Worm (Caenorhabditis elegans) whole organism, L4 larva: Measurements from ENCODE around the gene F43G6.7.

Experiments used
- ceh-32 ChIP-seq: sonication (generic microtip); optimal IDR thresholded peaks from 2 replicates; lab custom pipeline; 2016; ENCODE audit warnings: mild to moderate bottlenecking, missing genetic modification characterization, missing compliant biosample characterization; ENCODE audit not compliant: poor library complexity
- ceh-82 ChIP-seq: sonication (generic microtip); optimal IDR thresholded peaks from 2 replicates; lab custom pipeline; 2017; ENCODE audit warnings: missing biosample characterization, missing genetic modification characterization
- hlh-30 ChIP-seq: sonication (generic microtip); optimal IDR thresholded peaks from 2 replicates; lab custom pipeline; 2017; ENCODE audit warnings: antibody characterized with exemption, mild to moderate bottlenecking, missing genetic modification characterization, missing compliant biosample characterization; ENCODE audit not compliant: insufficient read depth
- mdl-1 ChIP-seq, 2 experiments: fragments of 150-350 bp in 1 of 2; sonication (generic microtip) in 1 of 2; optimal IDR thresholded peaks; 2 replicates each; lab custom pipeline; 2014 to 2017; ENCODE audit warnings: missing biosample characterization in 2 of 2, missing genetic modification characterization in 2 of 2
- mep-1 ChIP-seq: fragments of 150-350 bp; sonication (generic microtip); optimal IDR thresholded peaks from 3 replicates; lab custom pipeline; 2014; ENCODE audit warnings: missing biosample characterization, missing genetic modification characterization
- mxl-2 ChIP-seq: fragments of 200-800 bp; sonication (Bioruptor generic); conservative IDR thresholded peaks from 2 replicates; pipeline ENCODE4 v1.3.6; 2022; ENCODE audit warnings: missing genetic modification reagents, missing genetic modification characterization, missing compliant biosample characterization
- nhr-10 ChIP-seq: fragments of 150-350 bp; optimal IDR thresholded peaks from 2 replicates; lab custom pipeline; 2014; ENCODE audit warnings: missing biosample characterization, missing genetic modification characterization
- nhr-11 ChIP-seq: fragments of 150-350 bp; optimal IDR thresholded peaks from 2 replicates; lab custom pipeline; 2014; ENCODE audit warnings: missing biosample characterization, missing genetic modification characterization
- nhr-28 ChIP-seq: fragments of 150-350 bp; optimal IDR thresholded peaks from 2 replicates; lab custom pipeline; 2014; ENCODE audit warnings: missing biosample characterization, missing genetic modification characterization
- pqm-1 ChIP-seq: sonication (generic microtip); optimal IDR thresholded peaks from 2 replicates; lab custom pipeline; 2017; ENCODE audit warnings: missing biosample characterization, missing genetic modification characterization

DNA sequence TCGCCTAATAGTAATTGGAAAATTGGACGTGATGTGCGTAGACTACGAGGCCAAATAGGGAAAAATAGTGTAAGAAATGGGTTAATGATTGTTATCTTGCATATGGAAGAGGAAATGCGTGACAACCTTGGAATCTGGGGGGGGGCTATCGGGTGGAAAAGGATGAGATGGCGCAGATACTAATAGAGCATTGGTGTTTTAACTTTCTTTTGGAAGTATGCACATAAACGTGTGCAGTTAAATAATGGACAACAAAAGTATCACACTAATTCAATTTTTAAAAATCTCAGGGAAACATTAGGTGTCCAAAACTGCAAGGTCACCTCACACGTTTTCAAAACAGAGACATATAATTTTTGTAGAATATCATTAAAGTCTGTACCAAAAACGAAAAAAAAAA is 9.2 kb downstream of the F43G6.7 start, which contains the start of gene Y6D1A.2:
- TF ChIP-seq mep-1 (tag; lab: Kevin White, UChicago) (no peak), ceh-82 (tag; lab: Kevin White, UChicago) (no peak), ceh-32 (tag; lab: Kevin White, UChicago) (no peak), hlh-30 (no peak), mxl-2 (GFP tag; lab: Robert Waterston, UW) (no peak), pqm-1 (tag; lab: Kevin White, UChicago) (no peak), mdl-1 (tag; optimal IDR thresholded peaks at IDR 0.05; lab: Kevin White, UChicago) (no peak), nhr-28 (no peak), nhr-10 (tag; lab: Kevin White, UChicago) (no peak), nhr-11 (tag; lab: Kevin White, UChicago) (no peak)
